Fruit fly (Drosophila melanogaster) whole organism, prepupa: Measurements from ENCODE around the gene CG11630.

ENCODE experiments used
- CG6808 ChIP-seq: fragments of 200-800 bp; sonication (Bioruptor generic); optimal IDR thresholded peaks from 3 replicates; lab custom pipeline; 2017; ENCODE audit warnings: missing biosample characterization, missing genetic modification characterization, mild to moderate bottlenecking, moderate library complexity, missing genetic modification reagents
- CG8319 ChIP-seq: fragments of 200-800 bp; sonication (Bioruptor generic); optimal IDR thresholded peaks from 3 replicates; lab custom pipeline; 2016; ENCODE audit warnings: missing biosample characterization, missing genetic modification characterization
- Sox14 ChIP-seq: fragments of 200-800 bp; sonication (Bioruptor generic); optimal IDR thresholded peaks from 3 replicates; lab custom pipeline; 2016; ENCODE audit warnings: missing biosample characterization, missing genetic modification characterization
- lz ChIP-seq: fragments of 200-800 bp; sonication (Bioruptor generic); optimal IDR thresholded peaks from 3 replicates; lab custom pipeline; 2016; ENCODE audit warnings: missing biosample characterization, missing genetic modification characterization
- spab ChIP-seq: fragments of 200-800 bp; sonication (Bioruptor generic); optimal IDR thresholded peaks from 2 replicates; lab custom pipeline; 2017; ENCODE audit warnings: missing biosample characterization, mild to moderate bottlenecking, missing genetic modification characterization, missing genetic modification reagents

DNA sequence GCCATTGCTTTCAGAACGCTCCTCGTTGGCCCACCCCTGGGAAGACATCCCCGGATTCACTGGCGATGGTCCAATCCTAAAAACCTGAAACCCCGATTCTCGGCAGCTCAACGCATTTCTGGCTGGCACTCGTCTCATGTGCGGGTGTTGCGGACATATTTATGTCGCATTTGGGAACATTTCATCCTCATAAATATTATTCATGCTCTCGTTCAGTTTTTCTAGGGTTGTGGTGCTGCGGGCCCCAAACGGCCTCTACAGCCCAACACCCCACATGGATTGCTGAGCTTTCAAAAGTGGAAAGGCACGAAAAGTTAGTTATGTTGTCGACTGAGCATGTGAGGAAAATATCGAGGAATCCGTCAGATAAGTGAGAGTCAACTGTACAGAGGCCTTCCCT, 23.0 kb upstream of the CG11630 start:
- TF ChIP-seq CG6808 (GFP tag; lab: Kevin White, UChicago) (no peak), Sox14 (GFP tag; lab: Kevin White, UChicago) (no peak), CG8319 (GFP tag; lab: Kevin White, UChicago) (no peak), spab (GFP tag; lab: Kevin White, UChicago) (no peak), lz (GFP tag; lab: Kevin White, UChicago) (no peak)
